Fruit fly (Drosophila melanogaster) whole organism, embryonic: ENCODE results near the gene CG12448.

Source experiments
- Atf3 ChIP-seq: fragments of 200-800 bp; sonication (Bioruptor generic); optimal IDR thresholded peaks from 3 replicates; lab custom pipeline; 2016; ENCODE audit warnings: missing biosample characterization, missing genetic modification characterization
- CG10274 ChIP-seq: fragments of 200-800 bp; sonication (Bioruptor generic); optimal IDR thresholded peaks from 3 replicates; lab custom pipeline; 2017; ENCODE audit warnings: missing biosample characterization, mild to moderate bottlenecking, missing genetic modification characterization
- CG10366 ChIP-seq: fragments of 200-800 bp; sonication (Bioruptor generic); IDR thresholded peaks from 2 replicates; pipeline ENCODE4 v1.3.6; 2022; ENCODE audit warnings: missing biosample characterization, missing genetic modification characterization
- CG11504 ChIP-seq: fragments of 200-800 bp; sonication (Bioruptor generic); optimal IDR thresholded peaks from 3 replicates; lab custom pipeline; 2019; ENCODE audit warnings: missing biosample characterization, mild to moderate bottlenecking, missing genetic modification characterization, moderate library complexity
- CG13775 ChIP-seq: fragments of 200-800 bp; sonication (Bioruptor generic); optimal IDR thresholded peaks from 3 replicates; lab custom pipeline; 2017; ENCODE audit warnings: missing biosample characterization, mild to moderate bottlenecking, missing genetic modification characterization
- CG16815 ChIP-seq: fragments of 200-800 bp; sonication (Bioruptor generic); optimal IDR thresholded peaks from 3 replicates; lab custom pipeline; 2017; ENCODE audit warnings: missing biosample characterization, mild to moderate bottlenecking, missing genetic modification characterization
- CG2199 ChIP-seq: fragments of 200-800 bp; sonication (Bioruptor generic); IDR thresholded peaks from 3 replicates; pipeline ENCODE4 v1.3.6; 2022; ENCODE audit warnings: missing biosample characterization, missing genetic modification characterization
- CG2712 ChIP-seq: fragments of 200-800 bp; optimal IDR thresholded peaks from 3 replicates; lab custom pipeline; 2019; ENCODE audit warnings: missing biosample characterization, mild to moderate bottlenecking, missing genetic modification characterization, moderate library complexity
- CG30403 ChIP-seq: fragments of 200-800 bp; sonication (Bioruptor generic); optimal IDR thresholded peaks from 3 replicates; lab custom pipeline; 2016; ENCODE audit warnings: missing biosample characterization, missing genetic modification characterization
- CG31365 ChIP-seq: fragments of 200-800 bp; sonication (Bioruptor generic); optimal IDR thresholded peaks from 2 replicates; lab custom pipeline; 2018; ENCODE audit warnings: missing biosample characterization, mild to moderate bottlenecking, missing genetic modification characterization
- CG31388 ChIP-seq: fragments of 200-800 bp; sonication (Bioruptor generic); optimal IDR thresholded peaks from 2 replicates; lab custom pipeline; 2016; ENCODE audit warnings: missing biosample characterization, missing genetic modification characterization
- CG3163 ChIP-seq: fragments of 200-800 bp; sonication (Bioruptor generic); optimal IDR thresholded peaks from 3 replicates; lab custom pipeline; 2016; ENCODE audit warnings: missing biosample characterization, missing genetic modification characterization
- CG33213 ChIP-seq: fragments of 200-800 bp; sonication (Bioruptor generic); optimal IDR thresholded peaks from 3 replicates; lab custom pipeline; 2016; ENCODE audit warnings: missing biosample characterization, missing genetic modification characterization
- CG43689 ChIP-seq: fragments of 200-800 bp; sonication (Bioruptor generic); IDR thresholded peaks from 2 replicates; pipeline ENCODE4 v1.3.6; 2022; ENCODE audit warnings: missing biosample characterization, missing genetic modification characterization
- CG4854 ChIP-seq: fragments of 200-800 bp; sonication (Bioruptor generic); optimal IDR thresholded peaks from 2 replicates; lab custom pipeline; 2016; ENCODE audit warnings: missing biosample characterization, missing genetic modification characterization, inconsistent platforms
- CG6791 ChIP-seq: fragments of 200-800 bp; sonication (Bioruptor generic); IDR thresholded peaks from 3 replicates; pipeline ENCODE4 v1.3.6; 2022; ENCODE audit warnings: missing biosample characterization, missing genetic modification characterization; ENCODE audit not compliant: partially characterized antibody
- CG7372 ChIP-seq: fragments of 200-800 bp; sonication (Bioruptor generic); IDR thresholded peaks from 2 replicates; pipeline ENCODE4 v1.3.6; 2022; ENCODE audit warnings: missing biosample characterization, missing genetic modification characterization
- CG7745 ChIP-seq: fragments of 200-800 bp; sonication (Bioruptor generic); optimal IDR thresholded peaks from 2 replicates; lab custom pipeline; 2018; ENCODE audit warnings: missing biosample characterization, mild to moderate bottlenecking, missing genetic modification characterization, moderate library complexity
- CG9727 ChIP-seq: fragments of 200-800 bp; sonication (Bioruptor generic); optimal IDR thresholded peaks from 3 replicates; lab custom pipeline; 2017; ENCODE audit warnings: missing biosample characterization, mild to moderate bottlenecking, missing genetic modification characterization
- D19B ChIP-seq: fragments of 200-800 bp; sonication (Bioruptor generic); optimal IDR thresholded peaks from 2 replicates; lab custom pipeline; 2017; ENCODE audit warnings: missing biosample characterization, mild to moderate bottlenecking, missing genetic modification characterization
- Dip3 ChIP-seq: fragments of 200-800 bp; sonication (Bioruptor generic); optimal IDR thresholded peaks from 3 replicates; lab custom pipeline; 2016; ENCODE audit warnings: missing biosample characterization, missing genetic modification characterization
- Dll ChIP-seq: fragments of 200-800 bp; sonication (Bioruptor generic); IDR thresholded peaks from 4 replicates; pipeline ENCODE4 v1.3.6; 2022; ENCODE audit warnings: missing biosample characterization, missing genetic modification characterization; ENCODE audit not compliant: partially characterized antibody
- Dp ChIP-seq: fragments of 200-800 bp; sonication (Bioruptor generic); optimal IDR thresholded peaks from 2 replicates; lab custom pipeline; 2018; ENCODE audit warnings: missing biosample characterization, mild to moderate bottlenecking, missing genetic modification characterization, moderate library complexity
- Ets65A ChIP-seq: fragments of 200-800 bp; sonication (Bioruptor generic); peaks from one replicate; lab custom pipeline; 2016; ENCODE audit warnings: missing biosample characterization, missing genetic modification characterization
- HHEX ChIP-seq: fragments of 200-800 bp; sonication (Bioruptor generic); optimal IDR thresholded peaks from 3 replicates; lab custom pipeline; 2017; ENCODE audit warnings: missing biosample characterization, mild to moderate bottlenecking, missing genetic modification characterization, missing genetic modification reagents
- HLH3B ChIP-seq: fragments of 200-800 bp; sonication (Bioruptor generic); IDR thresholded peaks from 2 replicates; pipeline ENCODE4 v1.3.6; 2022; ENCODE audit warnings: missing biosample characterization, missing genetic modification characterization
- Hr51 ChIP-seq, 2 experiments: fragments of 200-800 bp; sonication (Bioruptor generic); optimal IDR thresholded peaks; 2 replicates in 1 of 2; 3 replicates in 1 of 2; lab custom pipeline; 2016 to 2018; ENCODE audit warnings: missing biosample characterization in 2 of 2, missing genetic modification characterization in 2 of 2, mild to moderate bottlenecking in 1 of 2, moderate library complexity in 1 of 2
- Hsf ChIP-seq: fragments of 200-800 bp; sonication (Bioruptor generic); optimal IDR thresholded peaks from 3 replicates; lab custom pipeline; 2016; ENCODE audit warnings: missing biosample characterization, missing genetic modification characterization
- Kr ChIP-seq: fragments of 200-800 bp; sonication (Bioruptor generic); optimal IDR thresholded peaks from 2 replicates; lab custom pipeline; 2017; ENCODE audit warnings: missing biosample characterization, mild to moderate bottlenecking, missing genetic modification characterization
- NFAT ChIP-seq: fragments of 200-800 bp; sonication (Bioruptor generic); IDR thresholded peaks from 2 replicates; pipeline ENCODE4 v1.3.6; 2022; ENCODE audit warnings: missing biosample characterization, missing genetic modification characterization
- Oaz ChIP-seq: fragments of 200-800 bp; sonication (Bioruptor generic); IDR thresholded peaks from 2 replicates; pipeline ENCODE4 v1.3.6; 2022; ENCODE audit warnings: missing biosample characterization, missing genetic modification characterization
- Pdp1 ChIP-seq, 2 experiments: fragments of 200-800 bp; sonication (Bioruptor generic); optimal IDR thresholded peaks; 3 replicates each; lab custom pipeline; 2016; ENCODE audit warnings: missing biosample characterization in 2 of 2, missing genetic modification characterization in 2 of 2, mild to moderate bottlenecking in 1 of 2, moderate library complexity in 1 of 2
- Sox102F ChIP-seq: fragments of 200-800 bp; sonication (Bioruptor generic); optimal IDR thresholded peaks from 2 replicates; lab custom pipeline; 2018; ENCODE audit warnings: missing biosample characterization, mild to moderate bottlenecking, missing genetic modification characterization, moderate library complexity
- Ssrp ChIP-seq: fragments of 200-800 bp; sonication (Bioruptor generic); optimal IDR thresholded peaks from 2 replicates; lab custom pipeline; 2018; ENCODE audit warnings: missing biosample characterization, mild to moderate bottlenecking, missing genetic modification characterization, moderate library complexity
- bab2 ChIP-seq: fragments of 200-800 bp; sonication (Bioruptor generic); optimal IDR thresholded peaks from 2 replicates; lab custom pipeline; 2016; ENCODE audit warnings: missing biosample characterization, missing genetic modification characterization
- br ChIP-seq: fragments of >200 bp; optimal IDR thresholded peaks from 2 replicates; lab custom pipeline; 2017
- dmrt11E ChIP-seq: fragments of 200-800 bp; sonication (Bioruptor generic); optimal IDR thresholded peaks from 3 replicates; lab custom pipeline; 2018; ENCODE audit warnings: missing biosample characterization, mild to moderate bottlenecking, missing genetic modification characterization, moderate library complexity
- dysf ChIP-seq: fragments of 200-800 bp; sonication (Bioruptor generic); IDR thresholded peaks from 3 replicates; pipeline ENCODE4 v1.3.6; 2022; ENCODE audit warnings: missing biosample characterization, missing genetic modification characterization
- emc ChIP-seq: fragments of 200-800 bp; sonication (Bioruptor generic); optimal IDR thresholded peaks from 2 replicates; lab custom pipeline; 2016; ENCODE audit warnings: missing biosample characterization, missing genetic modification characterization
- gce ChIP-seq: fragments of 200-800 bp; sonication (Bioruptor generic); IDR thresholded peaks from 3 replicates; pipeline ENCODE4 v1.3.6; 2022; ENCODE audit warnings: missing biosample characterization, missing genetic modification characterization
- mam ChIP-seq: fragments of 200-800 bp; sonication (Bioruptor generic); optimal IDR thresholded peaks from 3 replicates; lab custom pipeline; 2016; ENCODE audit warnings: missing biosample characterization, missing genetic modification characterization
- mld ChIP-seq: fragments of 200-800 bp; sonication (Bioruptor generic); IDR thresholded peaks from 3 replicates; pipeline ENCODE4 v1.3.6; 2022; ENCODE audit warnings: missing biosample characterization, missing genetic modification characterization; ENCODE audit not compliant: partially characterized antibody
- oc ChIP-seq: fragments of 200-800 bp; sonication (Bioruptor generic); optimal IDR thresholded peaks from 2 replicates; lab custom pipeline; 2018; ENCODE audit warnings: missing biosample characterization, mild to moderate bottlenecking, missing genetic modification characterization, moderate library complexity
- scrt ChIP-seq: fragments of 200-800 bp; sonication (Bioruptor generic); optimal IDR thresholded peaks from 2 replicates; lab custom pipeline; 2018; ENCODE audit warnings: missing biosample characterization, mild to moderate bottlenecking, missing genetic modification characterization, moderate library complexity
- slbo ChIP-seq: fragments of 200-800 bp; sonication (Bioruptor generic); IDR thresholded peaks from 2 replicates; pipeline ENCODE4 v1.3.6; 2022; ENCODE audit warnings: missing biosample characterization, missing genetic modification characterization
- sna ChIP-seq: fragments of 200-800 bp; sonication (Bioruptor generic); IDR thresholded peaks from 2 replicates; pipeline ENCODE4 v1.3.6; 2022; ENCODE audit warnings: missing biosample characterization, missing genetic modification characterization; ENCODE audit not compliant: partially characterized antibody
- ttk ChIP-seq: fragments of 200-800 bp; sonication (Bioruptor generic); IDR thresholded peaks from 2 replicates; pipeline ENCODE4 v2.1.2; 2022; ENCODE audit warnings: missing biosample characterization, missing genetic modification characterization
- tx ChIP-seq: fragments of 200-800 bp; sonication (Bioruptor generic); optimal IDR thresholded peaks from 2 replicates; lab custom pipeline; 2016; ENCODE audit warnings: missing biosample characterization, missing genetic modification characterization
- usp ChIP-seq: fragments of >200 bp; optimal IDR thresholded peaks from 2 replicates; lab custom pipeline; 2017; ENCODE audit warnings: missing biosample characterization, missing genetic modification characterization
- vvl ChIP-seq: fragments of 200-800 bp; sonication (Bioruptor generic); IDR thresholded peaks from 2 replicates; pipeline ENCODE4 v1.3.6; 2022; ENCODE audit warnings: missing biosample characterization, missing genetic modification characterization

CG12448 gene

dm6 chr2L:15908496-15909276 is 32.6 kb upstream of the CG12448 start (continued):
- TF ChIP-seq Dll (GFP tag; lab: Robert Waterston, UW) (no peak; the same call in 3 of the 4 replicates), gce (GFP tag; lab: Robert Waterston, UW) (no peak), Hr51 (GFP tag; optimal IDR thresholded peaks at IDR 0.05; lab: Kevin White, UChicago) (peak in 1 of 2 experiments; percentile 86), br (no peak), D19B (GFP tag; lab: Kevin White, UChicago) (no peak), CG31388 (no peak), dysf (GFP tag; lab: Robert Waterston, UW) (peak; percentile 46; the same call in 1 of the 3 replicates), CG13775 (GFP tag; lab: Kevin White, UChicago) (peak; percentile 4), Hsf (no peak), CG4854 (GFP tag; lab: Kevin White, UChicago) (no peak), CG7372 (GFP tag; lab: Robert Waterston, UW) (no peak), CG3163 (no peak), scrt (GFP tag; lab: Kevin White, UChicago) (no peak), emc (GFP tag; lab: Kevin White, UChicago) (no peak), Oaz (no peak), ttk (GFP tag; lab: Robert Waterston, UW) (peak; percentile 30; the same call in 1 of the 2 replicates), CG2199 (GFP tag; lab: Robert Waterston, UW) (peak; percentile 85; the same call in 2 of the 3 replicates), Sox102F (peak; percentile 83), Ssrp (tag; lab: Kevin White, UChicago) (peak; percentile 73), mam (GFP tag; lab: Kevin White, UChicago) (no peak), CG6791 (GFP tag; lab: Robert Waterston, UW) (no peak), HHEX (GFP tag; lab: Kevin White, UChicago) (peak; percentile 12), HLH3B (GFP tag; lab: Robert Waterston, UW) (no peak), CG16815 (GFP tag; lab: Kevin White, UChicago) (no peak), mld (GFP tag; lab: Robert Waterston, UW) (no peak), CG10366 (GFP tag; lab: Robert Waterston, UW) (no peak; the same call in 1 of the 2 replicates), CG43689 (GFP tag; lab: Robert Waterston, UW) (no peak), CG7745 (tag; lab: Kevin White, UChicago) (no peak), CG31365 (no peak), Atf3 (no peak), usp (GFP tag; lab: Kevin White, UChicago) (no peak), slbo (peak; percentile 50), dmrt11E (tag; lab: Kevin White, UChicago) (peak; percentile 56), bab2 (no peak), CG10274 (no peak), sna (GFP tag; lab: Robert Waterston, UW) (0 out of 2 replicates have a peak, but pooled peaks have one; percentile 37), Pdp1 (GFP tag; optimal IDR thresholded peaks at IDR 0.05; lab: Kevin White, UChicago) (peak in 1 of 2 experiments; percentile 93), CG9727 (GFP tag; lab: Kevin White, UChicago) (peak; percentile 31), oc (tag; lab: Kevin White, UChicago) (peak; percentile 22), Dip3 (GFP tag; lab: Kevin White, UChicago) (no peak), Ets65A (GFP tag; lab: Kevin White, UChicago) (peak; percentile 79), vvl (GFP tag; lab: Robert Waterston, UW) (peak; percentile 74), CG11504 (tag; lab: Kevin White, UChicago) (peak; percentile 74), CG2712 (tag; lab: Kevin White, UChicago) (peak; percentile 78), tx (GFP tag; lab: Kevin White, UChicago) (no peak), Kr (no peak), Dp (GFP tag; lab: Kevin White, UChicago) (no peak), CG30403 (GFP tag; lab: Kevin White, UChicago) (peak; percentile 12), CG33213 (GFP tag; lab: Kevin White, UChicago) (peak; percentile 4), NFAT (no peak)
